Worm (Caenorhabditis elegans) whole organism, L4/young adult: ENCODE results near the gene Y42H9AR.5.

Experiments
- W03F9.2 ChIP-seq: fragments of 150-350 bp; optimal IDR thresholded peaks from 2 replicates; lab custom pipeline; 2014; ENCODE audit warnings: missing biosample characterization, missing genetic modification characterization
- dao-5 ChIP-seq: sonication (generic microtip); optimal IDR thresholded peaks from 2 replicates; lab custom pipeline; 2016; ENCODE audit warnings: missing genotype, missing genetic modification characterization, moderate library complexity, missing compliant biosample characterization
- him-1 ChIP-seq: sonication (generic microtip); optimal IDR thresholded peaks from 2 replicates; lab custom pipeline; 2016; ENCODE audit warnings: missing genotype, missing genetic modification reagents, missing genetic modification characterization, missing compliant biosample characterization

The Y42H9AR.5 gene

ce11 chrIV:8130131-8130611 lies 27.8 kb downstream of the Y42H9AR.5 start, which contains the start of the genes ndub-11 and moc-3:
ndub-11 (minus strand) TSS chrIV:8130231.
moc-3 (plus strand) TSS chrIV:8130561.
- no peak for TF ChIP-seq him-1 (tag; lab: Kevin White, UChicago)
- TF ChIP-seq W03F9.2 (tag; lab: Kevin White, UChicago), result no peak
- no peak for TF ChIP-seq dao-5 (tag; lab: Kevin White, UChicago)

ce11 chrIV:8133536-8133935 lies 31.2 kb downstream of the Y42H9AR.5 start, which contains the start of gene sph-1:
sph-1 (minus strand) TSS chrIV:8133558.
- no peak for TF ChIP-seq dao-5 (tag; lab: Kevin White, UChicago)
- TF ChIP-seq him-1 (tag; lab: Kevin White, UChicago), result no peak
- peak; percentile 44 for TF ChIP-seq W03F9.2 (tag; lab: Kevin White, UChicago)

- TF ChIP-seq W03F9.2 (tag; lab: Kevin White, UChicago) (peak; percentile 69), him-1 (tag; lab: Kevin White, UChicago) (no peak)
Observed at ce11 chrIV:8136005-8136512, 33.7 kb downstream of the Y42H9AR.5 start, which contains the start of the genes isp-1 and islo-1. isp-1 (minus strand) TSS chrIV:8136055. islo-1 (plus strand) TSS chrIV:8136389.

- no peak for TF ChIP-seq W03F9.2 (tag; lab: Kevin White, UChicago)
- no peak for TF ChIP-seq him-1 (tag; lab: Kevin White, UChicago)
- no peak for TF ChIP-seq dao-5 (tag; lab: Kevin White, UChicago)
Observed at ce11 chrIV:8136548-8136947, 34.2 kb downstream of the Y42H9AR.5 start.

ce11 chrIV:8138984-8139383 lies 36.7 kb downstream of the Y42H9AR.5 start, which contains the start of gene pmk-3:
pmk-3 (plus strand) TSS chrIV:8139219.
- TF ChIP-seq dao-5 (tag; lab: Kevin White, UChicago), result no peak
- TF ChIP-seq him-1 (tag; lab: Kevin White, UChicago), result no peak
- peak; percentile 5 for TF ChIP-seq W03F9.2 (tag; lab: Kevin White, UChicago)

ce11 chrIV:8142735-8143550 lies 40.6 kb downstream of the Y42H9AR.5 start, which contains the start of gene pmk-2:
pmk-2 (plus strand) TSS chrIV:8143500.
- TF ChIP-seq him-1 (tag; lab: Kevin White, UChicago) (no peak), dao-5 (tag; lab: Kevin White, UChicago) (no peak), W03F9.2 (tag; lab: Kevin White, UChicago) (no peak)

ce11 chrIV:8144341-8144740 lies 42.0 kb downstream of the Y42H9AR.5 start:
- TF ChIP-seq him-1 (tag; lab: Kevin White, UChicago), result no peak
- TF ChIP-seq dao-5 (tag; lab: Kevin White, UChicago), result no peak
- no peak for TF ChIP-seq W03F9.2 (tag; lab: Kevin White, UChicago)

- no peak for TF ChIP-seq dao-5 (tag; lab: Kevin White, UChicago)
- no peak for TF ChIP-seq W03F9.2 (tag; lab: Kevin White, UChicago)
- no peak for TF ChIP-seq him-1 (tag; lab: Kevin White, UChicago)
Observed at ce11 chrIV:8146283-8146682, 44.0 kb downstream of the Y42H9AR.5 start.

- TF ChIP-seq dao-5 (tag; lab: Kevin White, UChicago), result no peak
- TF ChIP-seq W03F9.2 (tag; lab: Kevin White, UChicago), result no peak
- TF ChIP-seq him-1 (tag; lab: Kevin White, UChicago), result no peak
Observed at ce11 chrIV:8148494-8148893, 46.2 kb downstream of the Y42H9AR.5 start, which contains the start of gene pmk-1. pmk-1 (plus strand) TSS chrIV:8148794.

ce11 chrIV:8151721-8152120 lies 49.4 kb downstream of the Y42H9AR.5 start:
- no peak for TF ChIP-seq dao-5 (tag; lab: Kevin White, UChicago)
- TF ChIP-seq him-1 (tag; lab: Kevin White, UChicago), result no peak

- TF ChIP-seq W03F9.2 (tag; lab: Kevin White, UChicago) (no peak), him-1 (tag; lab: Kevin White, UChicago) (no peak), dao-5 (tag; lab: Kevin White, UChicago) (no peak)
Observed at ce11 chrIV:8152145-8152544, 49.8 kb downstream of the Y42H9AR.5 start, which contains the start of gene faah-2. faah-2 (plus strand) TSS chrIV:8152445.

- TF ChIP-seq dao-5 (tag; lab: Kevin White, UChicago), result no peak
- TF ChIP-seq him-1 (tag; lab: Kevin White, UChicago), result no peak
- no peak for TF ChIP-seq W03F9.2 (tag; lab: Kevin White, UChicago)
Observed at ce11 chrIV:8152688-8153087, 50.4 kb downstream of the Y42H9AR.5 start.

- TF ChIP-seq dao-5 (tag; lab: Kevin White, UChicago), result no peak
- TF ChIP-seq him-1 (tag; lab: Kevin White, UChicago), result no peak
- TF ChIP-seq W03F9.2 (tag; lab: Kevin White, UChicago), result no peak
Observed at ce11 chrIV:8153163-8153562, 50.8 kb downstream of the Y42H9AR.5 start.
